Worm (Caenorhabditis elegans): Measurements from ENCODE around the gene ZK666.2.

- no peak for TF ChIP-seq lin-13 (GFP tag; optimal IDR thresholded peaks at IDR 0.05)
- no peak for TF ChIP-seq set-16 (GFP tag; IDR thresholded peaks at IDR 0.05)
- TF ChIP-seq nhr-111 (GFP tag; optimal IDR thresholded peaks at IDR 0.05), result no peak
- no peak for TF ChIP-seq snpc-4 (tag; optimal IDR thresholded peaks at IDR 0.05)
Measured at ce11 chrII:10490329-10490728, 18.6 kb upstream of the ZK666.2 start, which contains the start of gene clec-61.

Data from whole organism, L4 larva.